Fruit fly (Drosophila melanogaster): ENCODE measurements around the gene pnr.

DNA sequence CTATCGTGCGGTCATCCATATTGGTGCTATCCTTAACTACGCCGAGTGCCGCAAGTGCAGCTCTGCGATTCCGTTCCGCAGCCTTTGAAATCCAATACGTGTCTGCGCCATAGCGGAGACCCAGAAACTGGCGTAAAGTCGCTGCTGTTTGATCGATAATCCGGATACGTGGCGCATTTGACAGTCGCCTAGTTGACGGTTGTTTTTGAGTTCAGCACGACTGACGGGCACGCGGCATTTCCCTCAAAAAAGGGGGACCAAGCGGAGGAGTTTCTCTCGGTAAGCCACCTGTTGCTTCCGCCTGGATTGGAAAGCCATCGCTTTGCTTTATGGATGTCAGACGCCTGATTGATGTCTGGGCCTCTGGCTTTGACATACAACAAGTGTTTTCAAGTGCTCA, 41.6 kb downstream of the pnr start, which contains the start of gene CG10185:
- TF ChIP-seq psq (optimal IDR thresholded peaks at IDR 0.05) (no peak), ttk (optimal IDR thresholded peaks at IDR 0.05) (no peak), insv (optimal IDR thresholded peaks at IDR 0.05) (no peak), Sin3A (optimal IDR thresholded peaks at IDR 0.05) (no peak)
